Fruit fly (Drosophila melanogaster) whole organism, embryonic: ENCODE results near the gene CG14401.

ENCODE experiments used
- BtbVII ChIP-seq: fragments of 200-800 bp; sonication (Bioruptor generic); optimal IDR thresholded peaks from 3 replicates; lab custom pipeline; 2017; ENCODE audit warnings: missing biosample characterization, mild to moderate bottlenecking, missing genetic modification characterization
- CG12155 ChIP-seq: fragments of 200-800 bp; sonication (Bioruptor generic); optimal IDR thresholded peaks from 3 replicates; lab custom pipeline; 2016; ENCODE audit warnings: missing biosample characterization, missing genetic modification characterization
- CG14710 ChIP-seq: fragments of 200-800 bp; sonication (Bioruptor generic); optimal IDR thresholded peaks from 3 replicates; lab custom pipeline; 2019; ENCODE audit warnings: missing biosample characterization, mild to moderate bottlenecking, missing genetic modification characterization, moderate library complexity
- CG1603 ChIP-seq: fragments of 200-800 bp; sonication (Bioruptor generic); optimal IDR thresholded peaks from 2 replicates; lab custom pipeline; 2019; ENCODE audit warnings: missing biosample characterization, mild to moderate bottlenecking, missing genetic modification characterization, moderate library complexity
- CG16813 ChIP-seq: fragments of 200-800 bp; sonication (Bioruptor generic); IDR thresholded peaks from 3 replicates; pipeline ENCODE4 v1.3.6; 2022; ENCODE audit warnings: missing biosample characterization, missing genetic modification characterization; ENCODE audit not compliant: partially characterized antibody
- CG17359 ChIP-seq: fragments of 200-800 bp; sonication (Bioruptor generic); optimal IDR thresholded peaks from 3 replicates; lab custom pipeline; 2018; ENCODE audit warnings: missing biosample characterization, mild to moderate bottlenecking, missing genetic modification characterization, moderate library complexity
- CG2889 ChIP-seq: fragments of 200-800 bp; sonication (Bioruptor generic); IDR thresholded peaks from 3 replicates; pipeline ENCODE4 v1.3.6; 2022; ENCODE audit warnings: missing biosample characterization, missing genetic modification characterization
- CG30431 ChIP-seq: fragments of 200-800 bp; sonication (Bioruptor generic); optimal IDR thresholded peaks from 2 replicates; lab custom pipeline; 2017; ENCODE audit warnings: missing biosample characterization, missing genetic modification characterization
- CG34224 ChIP-seq: fragments of 200-800 bp; sonication (Bioruptor generic); IDR thresholded peaks from 3 replicates; pipeline ENCODE4 v1.3.6; 2022; ENCODE audit warnings: missing biosample characterization, missing genetic modification characterization; ENCODE audit not compliant: partially characterized antibody
- CG34422 ChIP-seq: fragments of 200-800 bp; sonication (Bioruptor generic); IDR thresholded peaks from 3 replicates; pipeline ENCODE4 v1.3.6; 2022; ENCODE audit warnings: missing biosample characterization, missing genetic modification characterization
- CG4282 ChIP-seq: fragments of 200-800 bp; sonication (Bioruptor generic); optimal IDR thresholded peaks from 2 replicates; lab custom pipeline; 2016; ENCODE audit warnings: missing biosample characterization, missing genetic modification characterization
- CG4360 ChIP-seq: fragments of 200-800 bp; sonication (Bioruptor generic); IDR thresholded peaks from 2 replicates; pipeline ENCODE4 v1.3.6; 2022; ENCODE audit warnings: missing biosample characterization, missing genetic modification characterization
- CG6689 ChIP-seq: fragments of 200-800 bp; sonication (Bioruptor generic); IDR thresholded peaks from 2 replicates; pipeline ENCODE4 v1.3.6; 2022; ENCODE audit warnings: missing biosample characterization, missing genetic modification characterization
- CG7357 ChIP-seq: fragments of 200-800 bp; sonication (Bioruptor generic); IDR thresholded peaks from 3 replicates; pipeline ENCODE4 v1.3.6; 2022; ENCODE audit warnings: missing biosample characterization, missing genetic modification characterization
- CG9727 ChIP-seq: fragments of 200-800 bp; sonication (Bioruptor generic); optimal IDR thresholded peaks from 3 replicates; lab custom pipeline; 2017; ENCODE audit warnings: missing biosample characterization, mild to moderate bottlenecking, missing genetic modification characterization
- CHES-1-like ChIP-seq: fragments of 200-800 bp; sonication (Bioruptor generic); optimal IDR thresholded peaks from 2 replicates; lab custom pipeline; 2016; ENCODE audit warnings: missing biosample characterization, missing genetic modification characterization
- CoRest ChIP-seq: fragments of 200-800 bp; sonication (Bioruptor generic); optimal IDR thresholded peaks from 3 replicates; lab custom pipeline; 2018; ENCODE audit warnings: missing biosample characterization, mild to moderate bottlenecking, missing genetic modification characterization, moderate library complexity
- Dbx ChIP-seq: fragments of 200-800 bp; sonication (Bioruptor generic); IDR thresholded peaks from 3 replicates; pipeline ENCODE4 v1.3.6; 2022; ENCODE audit warnings: missing biosample characterization, missing genetic modification characterization
- Doc2 ChIP-seq: fragments of 200-800 bp; sonication (Bioruptor generic); IDR thresholded peaks from 2 replicates; pipeline ENCODE4 v1.3.6; 2022; ENCODE audit warnings: missing biosample characterization, missing genetic modification characterization
- Eip74EF ChIP-seq, 2 experiments: fragments of 200-800 bp in 1 of 2; fragments of >200 bp in 1 of 2; sonication (Bioruptor generic) in 1 of 2; optimal IDR thresholded peaks; 2 replicates each; lab custom pipeline; 2017 to 2019; ENCODE audit warnings: missing biosample characterization in 2 of 2, missing genetic modification characterization in 2 of 2, mild to moderate bottlenecking in 1 of 2, moderate library complexity in 1 of 2
- Fer1 ChIP-seq: fragments of 200-800 bp; sonication (Bioruptor generic); optimal IDR thresholded peaks from 2 replicates; lab custom pipeline; 2017; ENCODE audit warnings: missing biosample characterization, mild to moderate bottlenecking, missing genetic modification characterization
- Gug ChIP-seq: fragments of 200-800 bp; sonication (Bioruptor generic); IDR thresholded peaks from 4 replicates; pipeline ENCODE4 v1.3.6; 2022; ENCODE audit warnings: missing biosample characterization, missing genetic modification characterization
- HmgZ ChIP-seq: fragments of 200-800 bp; sonication (Bioruptor generic); optimal IDR thresholded peaks from 2 replicates; lab custom pipeline; 2018; ENCODE audit warnings: missing biosample characterization, mild to moderate bottlenecking, missing genetic modification characterization
- Hmx ChIP-seq: fragments of 200-800 bp; sonication (Bioruptor generic); optimal IDR thresholded peaks from 2 replicates; lab custom pipeline; 2016; ENCODE audit warnings: missing biosample characterization, missing genetic modification characterization
- Hr51 ChIP-seq, 2 experiments: fragments of 200-800 bp; sonication (Bioruptor generic); optimal IDR thresholded peaks; 2 replicates in 1 of 2; 3 replicates in 1 of 2; lab custom pipeline; 2016 to 2018; ENCODE audit warnings: missing biosample characterization in 2 of 2, missing genetic modification characterization in 2 of 2, mild to moderate bottlenecking in 1 of 2, moderate library complexity in 1 of 2
- Hr78 ChIP-seq, 2 experiments: fragments of 200-800 bp in 1 of 2; fragments of >200 bp in 1 of 2; sonication (Bioruptor generic) in 1 of 2; optimal IDR thresholded peaks; 2 replicates each; lab custom pipeline; 2017 to 2019; ENCODE audit warnings: missing biosample characterization in 2 of 2, missing genetic modification characterization in 2 of 2, mild to moderate bottlenecking in 1 of 2, moderate library complexity in 1 of 2
- Lim3 ChIP-seq: fragments of 200-800 bp; sonication (Bioruptor generic); IDR thresholded peaks from 2 replicates; pipeline ENCODE4 v1.3.6; 2022; ENCODE audit warnings: missing biosample characterization, missing genetic modification characterization
- PHDP ChIP-seq: fragments of 200-800 bp; sonication (Bioruptor generic); optimal IDR thresholded peaks from 3 replicates; lab custom pipeline; 2018; ENCODE audit warnings: missing biosample characterization, mild to moderate bottlenecking, missing genetic modification characterization, moderate library complexity
- Tbp ChIP-seq: fragments of >200 bp; optimal IDR thresholded peaks from 2 replicates; lab custom pipeline; 2018; ENCODE audit warnings: missing biosample characterization, missing genetic modification characterization
- Xrp1 ChIP-seq: fragments of 200-800 bp; sonication (Bioruptor generic); IDR thresholded peaks from 2 replicates; pipeline ENCODE4 v1.3.6; 2022; ENCODE audit warnings: missing biosample characterization, missing genetic modification characterization
- abd-A ChIP-seq: fragments of 200-800 bp; sonication (Bioruptor generic); optimal IDR thresholded peaks from 3 replicates; lab custom pipeline; 2019; ENCODE audit warnings: missing biosample characterization, mild to moderate bottlenecking, missing genetic modification characterization, moderate library complexity
- ato ChIP-seq: fragments of 200-800 bp; sonication (Bioruptor generic); IDR thresholded peaks from 2 replicates; pipeline ENCODE4 v1.3.6; 2022; ENCODE audit warnings: missing biosample characterization, missing genetic modification characterization; ENCODE audit not compliant: partially characterized antibody
- bcd ChIP-seq: fragments of 200-800 bp; sonication (Bioruptor generic); optimal IDR thresholded peaks from 2 replicates; lab custom pipeline; 2017; ENCODE audit warnings: missing biosample characterization, mild to moderate bottlenecking, missing genetic modification characterization
- corto ChIP-seq: fragments of 200-800 bp; sonication (Bioruptor generic); optimal IDR thresholded peaks from 2 replicates; lab custom pipeline; 2016; ENCODE audit warnings: missing biosample characterization, mild to moderate bottlenecking, missing genetic modification characterization, moderate library complexity
- emc ChIP-seq: fragments of 200-800 bp; sonication (Bioruptor generic); optimal IDR thresholded peaks from 2 replicates; lab custom pipeline; 2016; ENCODE audit warnings: missing biosample characterization, missing genetic modification characterization
- gce ChIP-seq: fragments of 200-800 bp; sonication (Bioruptor generic); IDR thresholded peaks from 3 replicates; pipeline ENCODE4 v1.3.6; 2022; ENCODE audit warnings: missing biosample characterization, missing genetic modification characterization
- grau ChIP-seq: fragments of 200-800 bp; optimal IDR thresholded peaks from 3 replicates; lab custom pipeline; 2019; ENCODE audit warnings: missing biosample characterization, mild to moderate bottlenecking, missing genetic modification characterization, moderate library complexity
- hkb ChIP-seq, 2 experiments: fragments of 200-800 bp in 1 of 2; fragments of >200 bp in 1 of 2; sonication (Bioruptor generic) in 1 of 2; IDR thresholded peaks in 1 of 2; optimal IDR thresholded peaks in 1 of 2; 2 replicates each; pipeline versions ENCODE4 v1.3.6 to Lab custom; 2017 to 2022; ENCODE audit warnings: missing biosample characterization in 1 of 2, missing genetic modification characterization in 1 of 2
- kay ChIP-seq: fragments of 200-800 bp; sonication (Bioruptor generic); optimal IDR thresholded peaks from 2 replicates; lab custom pipeline; 2016; ENCODE audit warnings: missing biosample characterization, missing genetic modification characterization
- pan ChIP-seq, 4 experiments: fragments of >200 bp in 3 of 4; fragments of 200-800 bp in 1 of 4; sonication (Bioruptor generic) in 1 of 4; optimal IDR thresholded peaks in 3 of 4; IDR thresholded peaks in 1 of 4; 2 replicates each; pipeline versions ENCODE4 v1.3.6 to Lab custom; 2017 to 2022; ENCODE audit warnings: missing biosample characterization in 2 of 4, missing genetic modification characterization in 2 of 4, mixed read lengths in 1 of 4
- phol ChIP-seq: fragments of 200-800 bp; sonication (Bioruptor generic); optimal IDR thresholded peaks from 3 replicates; lab custom pipeline; 2018; ENCODE audit warnings: missing biosample characterization, mild to moderate bottlenecking, missing genetic modification characterization, moderate library complexity
- psq ChIP-seq: fragments of 200-800 bp; sonication (Bioruptor generic); optimal IDR thresholded peaks from 2 replicates; lab custom pipeline; 2017; ENCODE audit warnings: missing biosample characterization, missing genetic modification characterization
- tap ChIP-seq: fragments of 200-800 bp; optimal IDR thresholded peaks from 3 replicates; lab custom pipeline; 2019; ENCODE audit warnings: missing biosample characterization, mild to moderate bottlenecking, missing genetic modification characterization, moderate library complexity
- tll ChIP-seq, 2 experiments: fragments of 200-800 bp in 1 of 2; fragments of >200 bp in 1 of 2; sonication (Bioruptor generic) in 1 of 2; optimal IDR thresholded peaks; 2 replicates each; lab custom pipeline; 2017 to 2019; ENCODE audit warnings: missing biosample characterization in 2 of 2, missing genetic modification characterization in 2 of 2, mild to moderate bottlenecking in 1 of 2, moderate library complexity in 1 of 2
- yki ChIP-seq: fragments of >200 bp; optimal IDR thresholded peaks from 3 replicates; lab custom pipeline; 2018
- z ChIP-seq: fragments of 200-800 bp; sonication (Bioruptor generic); IDR thresholded peaks from 3 replicates; pipeline ENCODE4 v1.3.6; 2022; ENCODE audit warnings: missing biosample characterization, missing genetic modification characterization
- zfh1 ChIP-seq: fragments of 200-800 bp; sonication (Bioruptor generic); IDR thresholded peaks from 3 replicates; pipeline ENCODE4 v1.3.6; 2022; ENCODE audit warnings: missing biosample characterization, missing genetic modification characterization

CG14401 gene

dm6 chr2L:20917235-20918055 is 47.8 kb downstream of the CG14401 start (continued):
- TF ChIP-seq CoRest (tag; lab: Kevin White, UChicago) (peak; percentile 84), PHDP (peak; percentile 69), grau (tag; lab: Kevin White, UChicago) (peak; percentile 82), abd-A (tag; lab: Kevin White, UChicago) (peak; percentile 39), Tbp (GFP tag; lab: Kevin White, UChicago) (no peak), hkb (optimal IDR thresholded peaks at IDR 0.05; lab: Kevin White, UChicago) (no peak), hkb (GFP tag; IDR thresholded peaks at IDR 0.05; lab: Robert Waterston, UW) (peak; percentile 88), CHES-1-like (GFP tag; lab: Kevin White, UChicago) (no peak), Fer1 (GFP tag; lab: Kevin White, UChicago) (peak; percentile 96), Dbx (GFP tag; lab: Robert Waterston, UW) (peak; percentile 93), Xrp1 (GFP tag; lab: Robert Waterston, UW) (peak; percentile 92), CG16813 (GFP tag; lab: Robert Waterston, UW) (no peak), gce (GFP tag; lab: Robert Waterston, UW) (0 out of 3 replicates have a peak, but pooled peaks have one; percentile 71), zfh1 (GFP tag; lab: Robert Waterston, UW) (peak; percentile 55; the same call in 2 of the 3 replicates), psq (no peak), Hmx (peak; percentile 67), CG30431 (peak; percentile 30), ato (GFP tag; lab: Robert Waterston, UW) (no peak), CG12155 (GFP tag; lab: Kevin White, UChicago) (peak; percentile 26), CG9727 (peak; percentile 80), BtbVII (GFP tag; lab: Kevin White, UChicago) (peak; percentile 96), tll (GFP tag; optimal IDR thresholded peaks at IDR 0.05; lab: Kevin White, UChicago) (no peak), z (GFP tag; lab: Robert Waterston, UW) (peak; percentile 43; the same call in 1 of the 3 replicates), corto (peak; percentile 35), Hr51 (GFP tag; optimal IDR thresholded peaks at IDR 0.05; lab: Kevin White, UChicago) (peak in 1 of 2 experiments; percentile 86), HmgZ (no peak), Doc2 (GFP tag; lab: Robert Waterston, UW) (peak; percentile 66), CG4282 (no peak), CG34422 (GFP tag; lab: Robert Waterston, UW) (peak; percentile 86), CG6689 (peak; percentile 93), CG17359 (tag; lab: Kevin White, UChicago) (peak; percentile 94), phol (tag; lab: Kevin White, UChicago) (peak; percentile 96), bcd (peak; percentile 90), yki (lab: Kevin White, UChicago) (no peak), kay (GFP tag; lab: Kevin White, UChicago) (peak; percentile 82), CG4360 (no peak), CG2889 (no peak), Eip74EF (GFP tag; optimal IDR thresholded peaks at IDR 0.05; lab: Kevin White, UChicago) (peak in 1 of 2 experiments; percentile 46), Hr78 (GFP tag; optimal IDR thresholded peaks at IDR 0.05; lab: Kevin White, UChicago) (peak in 1 of 2 experiments; percentile 46), CG14710 (peak; percentile 94), CG1603 (no peak), emc (GFP tag; lab: Kevin White, UChicago) (no peak), pan (optimal IDR thresholded peaks at IDR 0.05; lab: Kevin White, UChicago) (no peak), pan (GFP tag; optimal IDR thresholded peaks at IDR 0.05 in 1 of 2, IDR thresholded peaks at IDR 0.05 in 1 of 2) (peak in 1 of 2 experiments; percentile 92), CG34224 (GFP tag; lab: Robert Waterston, UW) (peak; percentile 16; the same call in 1 of the 3 replicates), tap (tag; lab: Kevin White, UChicago) (peak; percentile 90), CG7357 (GFP tag; lab: Robert Waterston, UW) (peak; percentile 86), Lim3 (GFP tag; lab: Robert Waterston, UW) (no peak), Gug (GFP tag; lab: Robert Waterston, UW) (peak; percentile 68; the same call in 3 of the 4 replicates)
